Fruit fly (Drosophila melanogaster): ENCODE measurements around the gene Dtg.

DNA sequence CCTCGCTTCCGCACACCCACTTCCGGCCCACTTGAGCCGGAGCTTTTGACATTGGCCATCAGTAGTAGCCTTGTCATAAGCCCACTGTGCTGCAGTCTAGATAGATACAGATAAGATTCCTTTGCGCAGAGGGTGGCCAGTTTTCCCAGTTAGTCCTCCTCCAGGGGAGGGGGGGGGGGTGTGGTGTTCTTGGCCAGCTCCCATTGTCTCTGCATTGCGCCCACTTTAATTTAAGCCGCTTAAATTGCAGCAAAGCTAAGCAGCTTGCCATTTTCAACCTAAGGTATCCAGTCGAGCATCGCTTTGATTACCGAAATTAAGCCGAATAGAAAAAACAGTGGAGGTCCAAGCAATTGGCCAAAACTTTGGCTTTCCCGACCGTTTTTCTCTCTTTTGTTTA lies 25.1 kb upstream of the Dtg start:
- no peak for TF ChIP-seq psq (GFP tag; optimal IDR thresholded peaks at IDR 0.05)
- no peak for TF ChIP-seq fru (GFP tag; optimal IDR thresholded peaks at IDR 0.05)
- TF ChIP-seq pan (optimal IDR thresholded peaks at IDR 0.05): no peak
- no peak for TF ChIP-seq foxo (GFP tag; optimal IDR thresholded peaks at IDR 0.05)
- TF ChIP-seq Hr78 (GFP tag; optimal IDR thresholded peaks at IDR 0.05): no peak
- TF ChIP-seq Abd-B (GFP tag; optimal IDR thresholded peaks at IDR 0.05): no peak
- TF ChIP-seq Hnf4 (GFP tag; optimal IDR thresholded peaks at IDR 0.05): no peak
- no peak for TF ChIP-seq br (GFP tag; optimal IDR thresholded peaks at IDR 0.05)
- TF ChIP-seq dsf (GFP tag; optimal IDR thresholded peaks at IDR 0.05; ENCODE audit: borderline replicate concordance): no peak

Data from whole organism, wandering third instar larva.